Fruit fly (Drosophila melanogaster) whole organism, prepupa: ENCODE data around the gene fry.

Source experiments
- CG10631 ChIP-seq: fragments of 200-800 bp; sonication (Bioruptor generic); optimal IDR thresholded peaks from 2 replicates; lab custom pipeline; 2016; ENCODE audit warnings: missing biosample characterization, missing genetic modification characterization
- CG11762 ChIP-seq: fragments of 200-800 bp; sonication (Bioruptor generic); optimal IDR thresholded peaks from 3 replicates; lab custom pipeline; 2016; ENCODE audit warnings: missing biosample characterization, missing genetic modification characterization; ENCODE audit not compliant: insufficient read depth
- CG3919 ChIP-seq: fragments of 200-800 bp; sonication (Bioruptor generic); optimal IDR thresholded peaks from 3 replicates; lab custom pipeline; 2016; ENCODE audit warnings: missing biosample characterization, missing genetic modification characterization
- CG7368 ChIP-seq: fragments of 200-800 bp; sonication (Bioruptor generic); optimal IDR thresholded peaks from 3 replicates; lab custom pipeline; 2016; ENCODE audit warnings: missing biosample characterization, missing genetic modification characterization
- CG9139 ChIP-seq: fragments of 200-800 bp; sonication (Bioruptor generic); optimal IDR thresholded peaks from 3 replicates; lab custom pipeline; 2017; ENCODE audit warnings: missing biosample characterization, mild to moderate bottlenecking, missing genetic modification characterization
- Hr39 ChIP-seq: fragments of 200-800 bp; sonication (Bioruptor generic); optimal IDR thresholded peaks from 2 replicates; lab custom pipeline; 2016; ENCODE audit warnings: missing biosample characterization, missing genetic modification characterization
- dsx ChIP-seq: fragments of 200-800 bp; optimal IDR thresholded peaks from 3 replicates; lab custom pipeline; 2019; ENCODE audit warnings: missing biosample characterization, mild to moderate bottlenecking, missing genetic modification characterization, moderate library complexity; ENCODE audit not compliant: poor library complexity, severe bottlenecking
- spab ChIP-seq: fragments of 200-800 bp; sonication (Bioruptor generic); optimal IDR thresholded peaks from 2 replicates; lab custom pipeline; 2017; ENCODE audit warnings: missing biosample characterization, mild to moderate bottlenecking, missing genetic modification characterization, missing genetic modification reagents
- vri ChIP-seq: fragments of 200-800 bp; sonication (Bioruptor generic); optimal IDR thresholded peaks from 3 replicates; lab custom pipeline; 2016; ENCODE audit warnings: missing biosample characterization, mild to moderate bottlenecking, missing genetic modification characterization

- TF ChIP-seq spab (GFP tag; lab: Kevin White, UChicago) (no peak), Hr39 (GFP tag; lab: Kevin White, UChicago) (no peak), CG3919 (GFP tag; lab: Kevin White, UChicago) (no peak), CG7368 (no peak), dsx (GFP tag; lab: Kevin White, UChicago) (no peak), CG11762 (GFP tag; lab: Kevin White, UChicago) (no peak), CG10631 (GFP tag; lab: Kevin White, UChicago) (no peak), vri (GFP tag; lab: Kevin White, UChicago) (no peak), CG9139 (GFP tag; lab: Kevin White, UChicago) (no peak)
Measured at dm6 chr3L:9694867-9695236, 15.9 kb upstream of the fry start.
